Worm (Caenorhabditis elegans) whole organism, L2 larva: ENCODE measurements around the gene F54E7.6.

Source experiments
- C34F6.9 ChIP-seq: fragments of 150-350 bp; optimal IDR thresholded peaks from 2 replicates; lab custom pipeline; 2014; ENCODE audit warnings: missing biosample characterization, missing genetic modification characterization
- R02D3.7 ChIP-seq: fragments of 150-350 bp; optimal IDR thresholded peaks from 2 replicates; lab custom pipeline; 2014; ENCODE audit warnings: missing biosample characterization, missing genetic modification characterization
- Y55F3AM.14 ChIP-seq: fragments of 200-800 bp; sonication (Bioruptor generic); optimal IDR thresholded peaks from 2 replicates; lab custom pipeline; 2018; ENCODE audit warnings: mild to moderate bottlenecking, missing genetic modification characterization, missing compliant biosample characterization
- ZK546.5 ChIP-seq: sonication (generic microtip); optimal IDR thresholded peaks from 2 replicates; lab custom pipeline; 2017; ENCODE audit warnings: missing biosample characterization, missing genetic modification characterization
- blmp-1 ChIP-seq: sonication (generic microtip); optimal IDR thresholded peaks from 2 replicates; lab custom pipeline; 2017; ENCODE audit warnings: missing genetic modification characterization, mild to moderate bottlenecking, missing compliant biosample characterization, antibody characterized with exemption, moderate library complexity; ENCODE audit not compliant: insufficient read depth
- crh-2 ChIP-seq: sonication (generic microtip); optimal IDR thresholded peaks from 2 replicates; lab custom pipeline; 2017; ENCODE audit warnings: missing biosample characterization, missing genetic modification characterization
- dmd-4 ChIP-seq: sonication (generic microtip); optimal IDR thresholded peaks from 2 replicates; lab custom pipeline; 2017; ENCODE audit warnings: missing biosample characterization, missing genetic modification characterization
- egl-27 ChIP-seq: sonication (generic microtip); optimal IDR thresholded peaks from 3 replicates; lab custom pipeline; 2017; ENCODE audit warnings: missing biosample characterization, missing genetic modification reagents, missing genetic modification characterization
- elt-1 ChIP-seq: fragments of 150-350 bp; optimal IDR thresholded peaks from 2 replicates; lab custom pipeline; 2014; ENCODE audit warnings: missing biosample characterization, missing genetic modification characterization
- elt-3 ChIP-seq: sonication (generic microtip); optimal IDR thresholded peaks from 2 replicates; lab custom pipeline; 2017; ENCODE audit warnings: missing biosample characterization, missing genetic modification characterization
- lin-11 ChIP-seq: fragments of 150-350 bp; sonication (generic microtip); optimal IDR thresholded peaks from 2 replicates; lab custom pipeline; 2014; ENCODE audit warnings: missing biosample characterization, missing genetic modification characterization, inconsistent platforms, mixed read lengths
- lin-39 ChIP-seq: fragments of 150-350 bp; optimal IDR thresholded peaks from 2 replicates; lab custom pipeline; 2014; ENCODE audit warnings: missing biosample characterization, missing genetic modification reagents, missing genetic modification characterization
- lsy-2 ChIP-seq, 2 experiments: fragments of 150-350 bp in 1 of 2; sonication (generic microtip) in 1 of 2; optimal IDR thresholded peaks; 2 replicates each; lab custom pipeline; 2014 to 2017; ENCODE audit warnings: missing biosample characterization in 2 of 2, missing genetic modification characterization in 2 of 2
- mbf-1 ChIP-seq: sonication (generic microtip); optimal IDR thresholded peaks from 2 replicates; lab custom pipeline; 2017; ENCODE audit warnings: missing biosample characterization, missing genetic modification characterization
- nhr-10 ChIP-seq: sonication (generic microtip); optimal IDR thresholded peaks from 2 replicates; lab custom pipeline; 2017; ENCODE audit warnings: missing biosample characterization, missing genetic modification characterization
- nhr-11 ChIP-seq: fragments of 150-350 bp; optimal IDR thresholded peaks from 2 replicates; lab custom pipeline; 2014; ENCODE audit warnings: missing biosample characterization, missing genetic modification characterization
- nhr-12 ChIP-seq: fragments of 150-350 bp; optimal IDR thresholded peaks from 2 replicates; lab custom pipeline; 2014; ENCODE audit warnings: missing biosample characterization, missing genetic modification characterization
- nhr-129 ChIP-seq: fragments of 150-350 bp; optimal IDR thresholded peaks from 2 replicates; lab custom pipeline; 2014; ENCODE audit warnings: missing biosample characterization, missing genetic modification characterization
- nhr-21 ChIP-seq: fragments of 150-350 bp; optimal IDR thresholded peaks from 2 replicates; lab custom pipeline; 2014; ENCODE audit warnings: missing biosample characterization, missing genetic modification characterization
- nhr-23 ChIP-seq: fragments of 150-350 bp; optimal IDR thresholded peaks from 2 replicates; lab custom pipeline; 2014; ENCODE audit warnings: missing biosample characterization, missing genetic modification reagents, missing genetic modification characterization
- nhr-25 ChIP-seq: fragments of 150-350 bp; sonication (generic microtip); optimal IDR thresholded peaks from 3 replicates; lab custom pipeline; 2014; ENCODE audit warnings: missing biosample characterization, missing genetic modification characterization
- nhr-6 ChIP-seq: fragments of 150-350 bp; optimal IDR thresholded peaks from 2 replicates; lab custom pipeline; 2014; ENCODE audit warnings: missing biosample characterization, missing genetic modification characterization
- nhr-77 ChIP-seq: fragments of 150-350 bp; optimal IDR thresholded peaks from 2 replicates; lab custom pipeline; 2014; ENCODE audit warnings: missing biosample characterization, missing genetic modification characterization
- sem-4 ChIP-seq: fragments of 150-350 bp; optimal IDR thresholded peaks from 2 replicates; lab custom pipeline; 2014; ENCODE audit warnings: missing biosample characterization, missing genetic modification reagents, missing genetic modification characterization
- skn-1 ChIP-seq: sonication (generic microtip); optimal IDR thresholded peaks from 2 replicates; lab custom pipeline; 2017; ENCODE audit warnings: missing biosample characterization, missing genetic modification characterization
- sma-3 ChIP-seq: sonication (generic microtip); optimal IDR thresholded peaks from 2 replicates; lab custom pipeline; 2016; ENCODE audit warnings: missing genetic modification reagents, missing genetic modification characterization, missing compliant biosample characterization
- sma-9 ChIP-seq, 2 experiments: fragments of 150-350 bp in 1 of 2; sonication (generic microtip) in 1 of 2; optimal IDR thresholded peaks; 2 replicates each; lab custom pipeline; 2014 to 2016; ENCODE audit warnings: missing genetic modification characterization in 2 of 2, mild to moderate bottlenecking in 1 of 2, missing biosample characterization in 1 of 2, missing compliant biosample characterization in 1 of 2, missing genetic modification reagents in 1 of 2, moderate library complexity in 1 of 2
- unc-55 ChIP-seq: fragments of 150-350 bp; sonication (generic microtip); optimal IDR thresholded peaks from 3 replicates; lab custom pipeline; 2014; ENCODE audit warnings: missing biosample characterization, missing genetic modification reagents, missing genetic modification characterization
- zag-1 ChIP-seq: fragments of 150-350 bp; optimal IDR thresholded peaks from 2 replicates; lab custom pipeline; 2014; ENCODE audit warnings: missing biosample characterization, missing genetic modification characterization
- ztf-1 ChIP-seq: fragments of 200-800 bp; sonication (Bioruptor generic); conservative IDR thresholded peaks from 2 replicates; pipeline ENCODE4 v1.3.6; 2022; ENCODE audit warnings: missing genetic modification characterization, missing compliant biosample characterization
- ztf-11 ChIP-seq: sonication (generic microtip); optimal IDR thresholded peaks from 2 replicates; lab custom pipeline; 2017; ENCODE audit warnings: missing biosample characterization, missing genetic modification characterization
- ztf-4 ChIP-seq: fragments of 150-350 bp; optimal IDR thresholded peaks from 2 replicates; lab custom pipeline; 2014; ENCODE audit warnings: missing biosample characterization, missing genetic modification characterization

The F54E7.6 gene

ce11 chrIII:5697963-5698730 lies 37.3 kb upstream of the F54E7.6 start, which contains the start of the genes lgg-3 and rgs-5 (continued):
- TF ChIP-seq nhr-12 (tag; lab: Kevin White, UChicago) (no peak), crh-2 (tag; lab: Kevin White, UChicago) (peak; percentile 53), nhr-129 (tag; lab: Kevin White, UChicago) (peak; percentile 52), skn-1 (no peak), nhr-77 (tag; lab: Kevin White, UChicago) (no peak), C34F6.9 (tag; lab: Kevin White, UChicago) (peak; percentile 56), blmp-1 (tag; lab: Kevin White, UChicago) (no peak), lin-39 (tag; lab: Kevin White, UChicago) (no peak)

- no peak for TF ChIP-seq unc-55 (GFP tag; lab: Kevin White, UChicago)
- TF ChIP-seq elt-1 (tag; lab: Kevin White, UChicago) = no peak
- no peak for TF ChIP-seq elt-3
- TF ChIP-seq ztf-1 (GFP tag; lab: Robert Waterston, UW) = no peak
- TF ChIP-seq nhr-6 = no peak
- TF ChIP-seq nhr-77 (tag; lab: Kevin White, UChicago) = no peak
- TF ChIP-seq ztf-11 (tag; lab: Kevin White, UChicago) = no peak
- TF ChIP-seq nhr-23 (tag; lab: Kevin White, UChicago) = no peak
- no peak for TF ChIP-seq lin-39 (tag; lab: Kevin White, UChicago)
- TF ChIP-seq Y55F3AM.14 (GFP tag; lab: Kevin White, UChicago) = no peak
- TF ChIP-seq ZK546.5 (tag; lab: Kevin White, UChicago) = no peak
These were observed 36.4 kb upstream of the F54E7.6 start, which contains the start of gene B0336.7 for ce11 chrIII:5697266-5697665. Gene B0336.7 (minus strand): TSS chrIII:5697366.

ce11 chrIII:5693736-5694135 lies 32.9 kb upstream of the F54E7.6 start, which contains the start of gene B0336.13:
Gene B0336.13 (plus strand): TSS chrIII:5694036.
- TF ChIP-seq mbf-1 (tag; lab: Kevin White, UChicago) = no peak
- TF ChIP-seq ZK546.5 (tag; lab: Kevin White, UChicago) = no peak
- TF ChIP-seq ztf-4 = no peak
- TF ChIP-seq sem-4 = no peak
- TF ChIP-seq Y55F3AM.14 (GFP tag; lab: Kevin White, UChicago) = no peak
- TF ChIP-seq nhr-23 (tag; lab: Kevin White, UChicago) = no peak
- no peak for TF ChIP-seq dmd-4 (tag; lab: Kevin White, UChicago)
- no peak for TF ChIP-seq nhr-11 (tag; lab: Kevin White, UChicago)
- no peak for TF ChIP-seq crh-2 (tag; lab: Kevin White, UChicago)
- TF ChIP-seq lsy-2 (tag; optimal IDR thresholded peaks at IDR 0.05; lab: Kevin White, UChicago) = no peak
- TF ChIP-seq sma-9 (GFP tag; optimal IDR thresholded peaks at IDR 0.05; lab: Kevin White, UChicago) = no peak
- TF ChIP-seq sma-9 (tag; optimal IDR thresholded peaks at IDR 0.05; lab: Kevin White, UChicago) = no peak
- TF ChIP-seq egl-27 (tag; lab: Kevin White, UChicago) = no peak
- no peak for TF ChIP-seq unc-55 (GFP tag; lab: Kevin White, UChicago)
- no peak for TF ChIP-seq nhr-21 (tag; lab: Kevin White, UChicago)

- no peak for TF ChIP-seq crh-2 (tag; lab: Kevin White, UChicago)
- TF ChIP-seq C34F6.9 (tag; lab: Kevin White, UChicago) = peak; percentile 27
- no peak for TF ChIP-seq elt-1 (tag; lab: Kevin White, UChicago)
- TF ChIP-seq nhr-129 (tag; lab: Kevin White, UChicago) = peak; percentile 6
- TF ChIP-seq nhr-21 (tag; lab: Kevin White, UChicago) = no peak
- TF ChIP-seq lsy-2 (tag; optimal IDR thresholded peaks at IDR 0.05; lab: Kevin White, UChicago) = peak in 1 of 2 experiments; percentile 30
- peak; percentile 59 for TF ChIP-seq unc-55 (GFP tag; lab: Kevin White, UChicago)
- TF ChIP-seq blmp-1 (tag; lab: Kevin White, UChicago) = no peak
- TF ChIP-seq lin-11 (tag; lab: Kevin White, UChicago) = peak; percentile 14
These were observed 31.8 kb upstream of the F54E7.6 start, which contains the start of the genes abi-1 and arle-14 for ce11 chrIII:5692690-5693089. Gene abi-1 (minus strand): TSS chrIII:5692740. Gene arle-14 (plus strand): TSS chrIII:5692906.

- TF ChIP-seq lin-39 (tag; lab: Kevin White, UChicago) = no peak
- no peak for TF ChIP-seq sma-3 (GFP tag; lab: Kevin White, UChicago)
- no peak for TF ChIP-seq R02D3.7 (tag; lab: Kevin White, UChicago)
- TF ChIP-seq nhr-21 (tag; lab: Kevin White, UChicago) = no peak
- TF ChIP-seq nhr-77 (tag; lab: Kevin White, UChicago) = no peak
- TF ChIP-seq crh-2 (tag; lab: Kevin White, UChicago) = no peak
- TF ChIP-seq elt-3 = no peak
- TF ChIP-seq nhr-10 (tag; lab: Kevin White, UChicago) = no peak
- TF ChIP-seq ZK546.5 (tag; lab: Kevin White, UChicago) = no peak
- TF ChIP-seq mbf-1 (tag; lab: Kevin White, UChicago) = no peak
- TF ChIP-seq Y55F3AM.14 (GFP tag; lab: Kevin White, UChicago) = no peak
- no peak for TF ChIP-seq unc-55 (GFP tag; lab: Kevin White, UChicago)
- TF ChIP-seq nhr-23 (tag; lab: Kevin White, UChicago) = no peak
- no peak for TF ChIP-seq nhr-11 (tag; lab: Kevin White, UChicago)
- TF ChIP-seq nhr-25 (tag; lab: Kevin White, UChicago) = no peak
- no peak for TF ChIP-seq zag-1 (tag; lab: Kevin White, UChicago)
- TF ChIP-seq, all 48 proteins: peak for 0
These were observed 30.9 kb upstream of the F54E7.6 start for ce11 chrIII:5691826-5692225.
